Worm (Caenorhabditis elegans) whole organism, mixed stage, embryonic: Measurements from ENCODE around the gene C17G10.10.

ENCODE experiments used
- M03D4.4 ChIP-seq: sonication (generic microtip); optimal IDR thresholded peaks from 2 replicates; lab custom pipeline; 2017; ENCODE audit warnings: mild to moderate bottlenecking, missing genetic modification characterization, missing compliant biosample characterization
- bed-3 ChIP-seq: fragments of 200-800 bp; sonication (Bioruptor generic); optimal IDR thresholded peaks from 3 replicates; lab custom pipeline; 2018; ENCODE audit warnings: mild to moderate bottlenecking, missing genetic modification characterization, moderate library complexity, missing compliant biosample characterization
- blmp-1 ChIP-seq: fragments of 150-350 bp; optimal IDR thresholded peaks from 2 replicates; lab custom pipeline; 2014; ENCODE audit warnings: missing biosample characterization, missing genetic modification characterization
- ceh-39 ChIP-seq: fragments of 150-350 bp; optimal IDR thresholded peaks from 2 replicates; lab custom pipeline; 2014; ENCODE audit warnings: missing biosample characterization, missing genetic modification characterization
- ceh-43 ChIP-seq: fragments of 200-800 bp; sonication (Bioruptor generic); optimal IDR thresholded peaks from 2 replicates; lab custom pipeline; 2018; ENCODE audit warnings: mild to moderate bottlenecking, missing genetic modification characterization, moderate library complexity, missing compliant biosample characterization
- ces-1 ChIP-seq: fragments of 150-350 bp; optimal IDR thresholded peaks from 2 replicates; lab custom pipeline; 2014; ENCODE audit warnings: missing biosample characterization, missing genetic modification reagents, missing genetic modification characterization
- cnd-1 ChIP-seq: fragments of 200-800 bp; sonication (Bioruptor generic); optimal IDR thresholded peaks from 2 replicates; lab custom pipeline; 2018; ENCODE audit warnings: mild to moderate bottlenecking, missing genetic modification characterization, missing compliant biosample characterization
- drap-1 ChIP-seq: fragments of 200-800 bp; sonication (Bioruptor generic); optimal IDR thresholded peaks from 3 replicates; lab custom pipeline; 2018; ENCODE audit warnings: mild to moderate bottlenecking, missing genetic modification characterization, missing compliant biosample characterization
- elt-1 ChIP-seq: sonication (generic microtip); optimal IDR thresholded peaks from 2 replicates; lab custom pipeline; 2017; ENCODE audit warnings: missing genetic modification characterization, mild to moderate bottlenecking, missing compliant biosample characterization, antibody characterized with exemption, moderate library complexity, borderline replicate concordance; ENCODE audit not compliant: insufficient read depth
- elt-3 ChIP-seq: fragments of 150-350 bp; optimal IDR thresholded peaks from 2 replicates; lab custom pipeline; 2014; ENCODE audit warnings: missing biosample characterization, missing genetic modification characterization
- flh-1 ChIP-seq: fragments of 200-800 bp; sonication (Bioruptor generic); optimal IDR thresholded peaks from 2 replicates; lab custom pipeline; 2018; ENCODE audit warnings: mild to moderate bottlenecking, missing genetic modification characterization, moderate library complexity, missing compliant biosample characterization
- lin-13 ChIP-seq: fragments of 150-350 bp; optimal IDR thresholded peaks from 2 replicates; lab custom pipeline; 2014; ENCODE audit warnings: missing biosample characterization, missing genetic modification characterization
- lin-32 ChIP-seq: fragments of 200-800 bp; sonication (Bioruptor generic); optimal IDR thresholded peaks from 2 replicates; lab custom pipeline; 2018; ENCODE audit warnings: mild to moderate bottlenecking, missing genetic modification characterization, missing compliant biosample characterization
- lsy-2 ChIP-seq: fragments of 150-350 bp; optimal IDR thresholded peaks from 2 replicates; lab custom pipeline; 2014; ENCODE audit warnings: missing biosample characterization, missing genetic modification characterization
- mab-5 ChIP-seq: fragments of 150-350 bp; optimal IDR thresholded peaks from 2 replicates; lab custom pipeline; 2014; ENCODE audit warnings: missing biosample characterization, missing genetic modification characterization
- mep-1 ChIP-seq: fragments of 150-350 bp; optimal IDR thresholded peaks from 2 replicates; lab custom pipeline; 2017; ENCODE audit warnings: missing biosample characterization, missing genetic modification reagents, missing genetic modification characterization, inconsistent platforms
- mls-2 ChIP-seq: sonication (generic microtip); optimal IDR thresholded peaks from 2 replicates; lab custom pipeline; 2016; ENCODE audit warnings: mild to moderate bottlenecking, missing genetic modification characterization, moderate library complexity, missing compliant biosample characterization
- nhr-12 ChIP-seq: fragments of 150-350 bp; optimal IDR thresholded peaks from 2 replicates; lab custom pipeline; 2014; ENCODE audit warnings: missing biosample characterization, missing genetic modification characterization
- nhr-237 ChIP-seq: fragments of 150-350 bp; optimal IDR thresholded peaks from 2 replicates; lab custom pipeline; 2014; ENCODE audit warnings: missing biosample characterization, missing genetic modification characterization
- nhr-28 ChIP-seq: fragments of 150-350 bp; optimal IDR thresholded peaks from 2 replicates; lab custom pipeline; 2014; ENCODE audit warnings: missing biosample characterization, missing genetic modification characterization
- nhr-76 ChIP-seq: sonication (generic microtip); optimal IDR thresholded peaks from 2 replicates; lab custom pipeline; 2017; ENCODE audit warnings: missing biosample characterization, missing genetic modification characterization
- pha-4 ChIP-seq: fragments of 150-350 bp; optimal IDR thresholded peaks from 2 replicates; lab custom pipeline; 2018; ENCODE audit warnings: missing biosample characterization, missing genetic modification reagents, missing genetic modification characterization
- sem-2 ChIP-seq: fragments of 200-800 bp; sonication (Bioruptor generic); optimal IDR thresholded peaks from 2 replicates; lab custom pipeline; 2018; ENCODE audit warnings: mild to moderate bottlenecking, missing genetic modification characterization, missing compliant biosample characterization
- snpc-4 ChIP-seq: fragments of 150-350 bp; optimal IDR thresholded peaks from 2 replicates; lab custom pipeline; 2014; ENCODE audit warnings: missing biosample characterization, missing genetic modification characterization
- sptf-1 ChIP-seq: sonication (generic microtip); optimal IDR thresholded peaks from 2 replicates; lab custom pipeline; 2017; ENCODE audit warnings: mild to moderate bottlenecking, missing genetic modification characterization, moderate library complexity, missing compliant biosample characterization
- tbx-8 ChIP-seq: fragments of 200-800 bp; sonication (Bioruptor generic); optimal IDR thresholded peaks from 2 replicates; lab custom pipeline; 2018; ENCODE audit warnings: mild to moderate bottlenecking, missing genetic modification characterization, moderate library complexity, missing compliant biosample characterization
- unc-120 ChIP-seq: sonication (generic microtip); optimal IDR thresholded peaks from 2 replicates; lab custom pipeline; 2017; ENCODE audit warnings: missing genetic modification characterization, missing compliant biosample characterization; ENCODE audit not compliant: poor library complexity, severe bottlenecking
- unc-39 ChIP-seq: fragments of 150-350 bp; optimal IDR thresholded peaks from 2 replicates; lab custom pipeline; 2014; ENCODE audit warnings: missing biosample characterization, missing genetic modification characterization
- unc-62 ChIP-seq: fragments of 150-350 bp; optimal IDR thresholded peaks from 2 replicates; lab custom pipeline; 2014; ENCODE audit warnings: missing biosample characterization, missing genetic modification reagents, missing genetic modification characterization
- zip-8 ChIP-seq: fragments of 150-350 bp; optimal IDR thresholded peaks from 2 replicates; lab custom pipeline; 2014; ENCODE audit warnings: missing biosample characterization, missing genetic modification characterization
- ztf-11 ChIP-seq: fragments of 150-350 bp; optimal IDR thresholded peaks from 2 replicates; lab custom pipeline; 2014; ENCODE audit warnings: missing biosample characterization, missing genetic modification characterization

Gene C17G10.10

ce11 chrII:5599326-5600044 is at the start of gene C17G10.10:
C17G10.10 (minus strand) TSS chrII:5599376.
- TF ChIP-seq nhr-237 = no peak
- TF ChIP-seq ceh-39 (tag; lab: Kevin White, UChicago) = no peak
- TF ChIP-seq ceh-43 = no peak
- TF ChIP-seq pha-4 (tag; lab: Kevin White, UChicago) = peak; percentile 12

DNA sequence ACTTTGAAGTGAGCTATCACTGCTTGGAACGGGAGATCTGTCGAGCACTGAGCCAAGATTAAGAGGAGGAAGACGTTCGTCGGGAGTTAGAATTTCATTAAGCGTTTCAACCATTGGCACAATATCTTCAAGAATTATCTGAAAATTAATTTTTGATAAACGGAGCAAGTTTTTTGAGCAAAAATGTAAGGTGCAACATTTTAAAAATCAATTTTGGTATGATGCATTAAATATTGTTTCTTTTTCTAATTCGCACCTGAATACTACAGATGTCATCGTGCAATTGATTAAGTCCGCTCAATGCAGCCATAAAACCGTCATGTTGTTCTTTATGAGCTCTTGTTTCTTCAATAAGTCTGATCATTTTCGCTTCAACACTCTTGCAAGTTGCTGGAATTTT is 49.1 kb upstream of the C17G10.10 start, which contains the start of gene ddl-1:
ddl-1 (minus strand) TSS at position 101 of the 400 bp plus-strand sequence.
- TF ChIP-seq mep-1 (tag; lab: Kevin White, UChicago) = no peak
- TF ChIP-seq bed-3 = no peak
- TF ChIP-seq nhr-12 (tag; lab: Kevin White, UChicago) = no peak
- TF ChIP-seq snpc-4 (tag; lab: Kevin White, UChicago) = no peak
- no peak for TF ChIP-seq lsy-2 (tag; lab: Kevin White, UChicago)
- no peak for TF ChIP-seq mls-2 (tag; lab: Kevin White, UChicago)
- no peak for TF ChIP-seq drap-1
- TF ChIP-seq unc-120 (tag; lab: Kevin White, UChicago) = no peak
- TF ChIP-seq elt-1 = no peak
- no peak for TF ChIP-seq ceh-43
- no peak for TF ChIP-seq nhr-28 (tag; lab: Kevin White, UChicago)
- TF ChIP-seq lin-13 (tag; lab: Kevin White, UChicago) = no peak
- no peak for TF ChIP-seq flh-1 (GFP tag; lab: Kevin White, UChicago)
- TF ChIP-seq, all 35 proteins: peak for 0

DNA sequence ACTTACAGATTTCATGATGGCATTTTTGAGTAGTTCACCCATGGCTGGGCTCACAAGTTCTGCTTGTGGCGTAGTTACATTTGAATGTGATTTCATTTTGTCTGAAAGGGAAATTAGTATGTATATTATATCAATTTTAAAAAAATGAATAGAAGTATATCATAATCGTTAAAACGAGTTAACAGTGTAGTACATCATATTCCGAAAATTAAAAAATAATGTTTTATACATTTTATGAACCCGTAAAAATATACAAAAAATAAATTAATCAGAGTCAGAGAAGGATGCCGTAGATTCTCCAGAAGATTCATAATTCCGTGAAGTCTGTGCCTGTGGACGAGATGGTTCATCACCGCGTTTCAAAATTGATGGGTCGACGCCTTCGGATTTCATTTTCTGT is 47.8 kb upstream of the C17G10.10 start, which contains the start of gene F59E12.9:
F59E12.9 (minus strand) TSS at position 101 of the 400 bp plus-strand sequence.
- TF ChIP-seq unc-39 (tag; lab: Kevin White, UChicago) (no peak), zip-8 (no peak)
- TF ChIP-seq, all 35 proteins: peak for 0

DNA sequence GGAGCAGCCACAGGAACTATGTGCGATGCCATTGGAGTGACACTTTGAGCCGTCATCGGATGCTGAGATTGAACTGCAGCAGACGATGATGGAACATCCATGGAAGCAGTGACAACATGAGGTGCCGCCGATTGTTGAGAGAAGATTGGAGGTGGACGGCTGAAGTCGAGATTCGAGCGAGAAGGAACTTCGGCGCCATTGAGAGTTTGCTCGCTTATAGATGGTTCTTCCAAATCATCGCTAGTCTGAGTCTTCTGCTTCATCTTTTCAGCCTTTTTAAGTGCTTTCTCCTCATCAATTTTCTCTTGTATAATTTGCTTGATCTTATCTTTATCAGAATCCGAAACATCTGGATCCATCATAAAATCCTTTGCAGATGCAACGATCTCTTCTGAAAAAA is 42.9 kb upstream of the C17G10.10 start:
- TF ChIP-seq nhr-76 = no peak
- TF ChIP-seq ces-1 = no peak
- no peak for TF ChIP-seq ztf-11
- no peak for TF ChIP-seq mls-2 (tag; lab: Kevin White, UChicago)
- TF ChIP-seq lsy-2 (tag; lab: Kevin White, UChicago) = no peak
- no peak for TF ChIP-seq sem-2 (GFP tag; lab: Kevin White, UChicago)
- TF ChIP-seq ceh-43 = no peak
- no peak for TF ChIP-seq cnd-1
- TF ChIP-seq drap-1 = no peak
- TF ChIP-seq lin-13 (tag; lab: Kevin White, UChicago) = no peak

DNA sequence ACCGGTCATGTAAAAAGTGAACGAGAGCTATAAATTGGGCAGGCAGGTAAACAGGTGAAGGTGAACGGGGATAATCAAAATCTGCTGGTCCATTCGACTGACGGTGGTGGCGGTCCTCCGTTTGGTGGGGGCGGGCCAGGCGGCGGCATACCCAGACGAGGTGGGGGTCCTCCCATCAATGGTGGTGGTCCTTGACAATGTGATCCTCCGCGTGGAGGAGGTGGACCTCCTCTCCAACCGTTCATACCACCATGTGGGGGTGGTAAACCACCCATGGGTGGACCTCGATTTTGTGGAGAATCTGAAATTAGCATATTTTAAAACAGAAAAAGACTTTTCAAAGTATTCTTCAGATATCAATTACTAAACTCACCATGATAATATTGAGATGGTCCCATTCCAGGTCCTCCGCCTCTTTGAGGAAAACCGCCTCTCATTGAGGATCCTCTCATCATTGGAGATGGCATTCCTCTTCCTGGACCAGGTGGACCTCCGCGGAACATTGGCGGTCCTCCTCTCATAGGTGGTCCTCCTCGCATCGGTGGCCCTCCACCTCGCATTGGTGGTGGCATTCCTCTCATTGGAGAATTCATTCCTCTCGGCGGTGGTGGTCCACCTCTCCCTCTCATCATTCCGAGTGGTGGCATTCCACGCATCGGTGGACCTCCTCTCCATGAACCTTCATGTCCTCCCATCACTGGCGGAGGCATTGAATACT is 41.3 kb upstream of the C17G10.10 start:
- TF ChIP-seq ztf-11 (no peak), lin-13 (tag; lab: Kevin White, UChicago) (no peak), sptf-1 (tag; lab: Kevin White, UChicago) (no peak), mab-5 (tag; lab: Kevin White, UChicago) (no peak), unc-120 (tag; lab: Kevin White, UChicago) (no peak), ceh-39 (tag; lab: Kevin White, UChicago) (no peak)

ce11 chrII:5638059-5638458 is 38.9 kb upstream of the C17G10.10 start, which contains the start of gene F59E12.3:
F59E12.3 (plus strand) TSS chrII:5638359.
- TF ChIP-seq elt-3 (no peak), nhr-237 (no peak), lin-32 (GFP tag; lab: Kevin White, UChicago) (no peak), flh-1 (GFP tag; lab: Kevin White, UChicago) (no peak), unc-39 (tag; lab: Kevin White, UChicago) (no peak), ztf-11 (no peak), blmp-1 (tag; lab: Kevin White, UChicago) (no peak), mab-5 (tag; lab: Kevin White, UChicago) (no peak), cnd-1 (no peak), nhr-28 (tag; lab: Kevin White, UChicago) (no peak), tbx-8 (GFP tag; lab: Kevin White, UChicago) (no peak), M03D4.4 (tag; lab: Kevin White, UChicago) (no peak), sptf-1 (tag; lab: Kevin White, UChicago) (no peak), lsy-2 (tag; lab: Kevin White, UChicago) (no peak), unc-62 (no peak), mep-1 (tag; lab: Kevin White, UChicago) (no peak)
